Worm (Caenorhabditis elegans) whole organism, L4 larva: ENCODE data around the gene nas-7.
"Not testable (repeated sequence)": the region's sequence is repeated elsewhere in the genome, so short reads cannot be mapped to it uniquely, and the experiment has no call there.

Source experiments
- mdl-1 ChIP-seq, 2 experiments: fragments of 150-350 bp in 1 of 2; sonication (generic microtip) in 1 of 2; optimal IDR thresholded peaks; 2 replicates each; lab custom pipeline; 2014 to 2017; ENCODE audit warnings: missing biosample characterization in 2 of 2, missing genetic modification characterization in 2 of 2
- nhr-111 ChIP-seq: fragments of 200-800 bp; sonication (Bioruptor generic); optimal IDR thresholded peaks from 2 replicates; lab custom pipeline; 2018; ENCODE audit warnings: mild to moderate bottlenecking, missing genetic modification characterization, missing compliant biosample characterization
- nhr-6 ChIP-seq: fragments of 150-350 bp; optimal IDR thresholded peaks from 2 replicates; lab custom pipeline; 2014; ENCODE audit warnings: missing biosample characterization, missing genetic modification characterization
- pqm-1 ChIP-seq: sonication (generic microtip); optimal IDR thresholded peaks from 2 replicates; lab custom pipeline; 2017; ENCODE audit warnings: missing biosample characterization, missing genetic modification characterization
- unc-62 ChIP-seq, 3 experiments: fragments of 150-350 bp in 1 of 3; sonication (generic microtip); optimal IDR thresholded peaks in 2 of 3; peaks in 1 of 3; 1 replicate in 1 of 3; 2 replicates in 2 of 3; lab custom pipeline; 2014 to 2017; ENCODE audit warnings: missing biosample characterization in 3 of 3, missing genetic modification characterization in 3 of 3, missing genetic modification reagents in 3 of 3, missing genotype in 1 of 3
- zag-1 ChIP-seq: fragments of 150-350 bp; optimal IDR thresholded peaks from 2 replicates; lab custom pipeline; 2014; ENCODE audit warnings: missing biosample characterization, missing genetic modification characterization

DNA sequence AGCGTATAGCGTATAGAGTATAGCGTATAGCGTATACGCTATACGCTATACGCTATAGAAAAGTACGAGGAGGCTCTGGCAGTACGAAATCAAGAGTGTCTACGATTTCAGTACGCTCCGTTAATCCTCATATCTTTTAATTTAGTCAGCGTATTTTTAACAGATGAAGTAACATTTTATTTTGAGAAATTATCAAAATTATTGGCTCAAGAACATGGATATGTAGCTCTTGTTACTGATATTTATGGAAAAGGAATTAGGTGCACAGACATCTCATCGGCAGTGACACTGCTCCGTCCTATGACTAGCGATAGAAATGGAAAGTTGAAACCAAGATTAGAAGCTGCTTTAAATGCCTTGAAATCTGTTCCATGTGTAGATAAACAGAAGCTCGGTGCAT is 32.4 kb upstream of the nas-7 start, which contains the start of gene K02A2.1:
- TF ChIP-seq pqm-1 (tag; lab: Kevin White, UChicago); nhr-111 (GFP tag; lab: Kevin White, UChicago); nhr-6 (tag; lab: Kevin White, UChicago); zag-1 (tag; lab: Kevin White, UChicago); mdl-1 (tag; optimal IDR thresholded peaks at IDR 0.05; lab: Kevin White, UChicago); unc-62 (GFP tag; optimal IDR thresholded peaks at IDR 0.05 in 1 of 2; lab: Kevin White, UChicago); unc-62 (tag; optimal IDR thresholded peaks at IDR 0.05; lab: Kevin White, UChicago): not testable (repeated sequence)
